Fruit fly (Drosophila melanogaster) whole organism, pupa: ENCODE results near the gene ex.

ENCODE experiments used
- CG13204 ChIP-seq: fragments of 200-800 bp; sonication (Bioruptor generic); optimal IDR thresholded peaks from 2 replicates; lab custom pipeline; 2018; ENCODE audit warnings: missing biosample characterization, mild to moderate bottlenecking, missing genetic modification characterization, moderate library complexity
- CG32121 ChIP-seq: fragments of 200-800 bp; sonication (Bioruptor generic); IDR thresholded peaks from 2 replicates; pipeline ENCODE4 v1.3.6; 2022; ENCODE audit warnings: missing biosample characterization, missing genetic modification characterization
- CG34367 ChIP-seq: fragments of 200-800 bp; sonication (Bioruptor generic); optimal IDR thresholded peaks from 2 replicates; lab custom pipeline; 2018; ENCODE audit warnings: missing biosample characterization, mild to moderate bottlenecking, missing genetic modification characterization
- CG4496 ChIP-seq: fragments of 200-800 bp; sonication (Bioruptor generic); IDR thresholded peaks from 3 replicates; pipeline ENCODE4 v1.3.6; 2022; ENCODE audit warnings: missing biosample characterization, missing genetic modification characterization
- Ets98B ChIP-seq: fragments of 200-800 bp; sonication (Bioruptor generic); IDR thresholded peaks from 2 replicates; pipeline ENCODE4 v1.3.6; 2022; ENCODE audit warnings: missing biosample characterization, missing genetic modification characterization
- fd96Ca ChIP-seq: fragments of 200-800 bp; sonication (Bioruptor generic); IDR thresholded peaks from 3 replicates; pipeline ENCODE4 v1.3.6; 2022; ENCODE audit warnings: missing biosample characterization, missing genetic modification characterization
- rn ChIP-seq: fragments of 200-800 bp; sonication (Bioruptor generic); IDR thresholded peaks from 2 replicates; pipeline ENCODE4 v1.3.6; 2022; ENCODE audit warnings: missing biosample characterization, missing genetic modification characterization

DNA sequence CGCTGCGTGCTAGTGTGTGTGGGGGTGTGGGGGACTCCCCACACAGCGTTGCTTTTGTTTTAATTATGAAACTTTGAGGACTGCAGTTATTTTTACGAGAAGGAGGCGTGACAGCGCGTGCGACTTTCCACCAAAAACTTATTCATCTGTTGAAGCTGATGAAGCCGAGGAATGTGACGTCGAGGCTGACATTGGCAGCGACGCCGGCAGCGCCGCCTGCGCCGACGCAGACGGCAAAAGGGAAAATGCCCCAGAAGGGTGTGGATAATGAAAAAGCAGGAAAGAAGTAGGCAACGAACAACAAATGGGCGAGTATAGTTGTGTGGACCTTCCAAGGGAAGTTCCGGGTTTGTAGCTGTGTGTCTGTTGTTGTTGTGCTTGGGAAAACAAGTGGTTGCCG, 36.7 kb downstream of the ex start:
- TF ChIP-seq rn (GFP tag; lab: Robert Waterston, UW) (no peak), CG4496 (GFP tag; lab: Robert Waterston, UW) (no peak), fd96Ca (GFP tag; lab: Robert Waterston, UW) (no peak), Ets98B (GFP tag; lab: Robert Waterston, UW) (no peak), CG13204 (GFP tag; lab: Kevin White, UChicago) (no peak), CG34367 (tag; lab: Kevin White, UChicago) (no peak), CG32121 (GFP tag; lab: Robert Waterston, UW) (no peak)
